Worm (Caenorhabditis elegans): ENCODE measurements around the gene F32D8.8.

Gene F32D8.8

DNA sequence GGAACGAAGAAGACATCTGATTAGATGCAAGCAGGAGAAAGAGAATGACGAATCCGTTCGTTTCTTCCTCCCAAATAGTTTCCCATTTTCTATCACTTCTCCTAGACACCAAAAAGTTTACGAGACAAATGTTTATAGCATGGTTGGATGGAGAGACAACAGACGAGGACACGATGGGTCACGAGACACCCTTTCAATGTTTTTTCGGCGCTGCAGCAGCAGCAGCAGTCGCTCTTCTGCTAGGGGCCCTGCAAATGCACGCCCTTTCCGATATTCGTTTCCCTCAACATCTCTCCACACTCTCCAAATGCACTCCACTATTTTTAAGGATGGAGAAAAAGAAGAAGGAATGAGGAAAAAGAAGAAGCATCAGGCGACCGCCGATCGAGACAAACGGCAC, 44.2 kb downstream of the F32D8.8 start:
- TF ChIP-seq W03F9.2 (tag; optimal IDR thresholded peaks at IDR 0.05) (peak; percentile 5), dao-5 (tag; optimal IDR thresholded peaks at IDR 0.05) (no peak), him-1 (tag; optimal IDR thresholded peaks at IDR 0.05) (peak; percentile 62)

DNA sequence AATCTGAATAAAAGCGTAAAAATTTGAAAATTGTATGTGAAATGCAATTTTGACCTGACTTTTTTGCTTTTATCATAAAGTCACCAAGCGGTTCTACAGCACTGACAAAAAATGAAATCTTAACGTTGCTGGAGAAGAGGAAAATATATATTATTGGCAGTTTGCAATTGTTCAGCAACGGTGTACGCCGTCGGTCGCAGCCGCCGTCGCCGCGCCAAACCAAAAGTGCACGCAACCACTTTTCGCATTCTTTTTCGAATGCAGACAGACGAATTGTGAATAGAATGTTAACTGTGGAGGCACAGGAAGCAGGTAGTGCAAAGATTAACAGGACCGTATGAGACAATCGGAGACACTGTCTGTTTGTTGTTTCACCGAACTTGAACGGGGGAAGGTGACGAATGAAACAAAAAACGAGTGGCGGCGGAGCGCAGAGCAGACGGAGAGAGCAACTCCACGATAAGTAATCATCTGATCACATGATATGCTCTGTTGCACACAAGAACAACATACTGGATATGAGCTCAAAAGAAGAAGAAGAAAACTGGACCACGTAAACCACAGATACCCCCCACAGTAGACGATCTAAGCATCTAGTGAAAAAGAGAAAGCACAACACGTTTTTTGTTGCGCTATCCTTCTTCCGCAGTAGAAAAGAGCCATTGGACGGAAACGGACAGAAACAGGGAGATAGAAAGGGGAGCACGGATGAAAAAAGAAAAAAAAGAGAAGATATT, 45.5 kb downstream of the F32D8.8 start:
- TF ChIP-seq him-1 (tag; optimal IDR thresholded peaks at IDR 0.05) (no peak), W03F9.2 (tag; optimal IDR thresholded peaks at IDR 0.05) (no peak), dao-5 (tag; optimal IDR thresholded peaks at IDR 0.05) (no peak)

DNA sequence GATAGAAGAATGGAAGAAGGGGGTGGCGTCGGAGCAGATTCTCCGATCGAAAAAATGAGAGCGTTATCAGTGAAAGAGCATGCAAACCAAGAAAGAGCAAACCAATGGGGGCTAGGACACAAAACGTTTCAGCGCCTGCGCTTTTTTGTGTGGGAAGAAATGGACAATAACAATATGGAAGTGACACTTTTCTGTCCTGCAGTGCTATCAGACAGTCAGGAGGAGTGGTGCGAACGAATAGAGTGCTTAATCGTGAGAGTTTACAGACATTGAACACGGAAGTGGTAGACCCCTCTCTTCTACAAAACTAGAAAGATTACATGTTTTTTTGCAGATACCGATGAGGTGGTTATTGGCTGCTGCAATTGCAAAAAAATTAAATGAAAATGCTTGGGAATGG, 47.2 kb downstream of the F32D8.8 start:
- TF ChIP-seq dao-5 (tag; optimal IDR thresholded peaks at IDR 0.05) = no peak
- TF ChIP-seq W03F9.2 (tag; optimal IDR thresholded peaks at IDR 0.05) = no peak
- no peak for TF ChIP-seq him-1 (tag; optimal IDR thresholded peaks at IDR 0.05)

DNA sequence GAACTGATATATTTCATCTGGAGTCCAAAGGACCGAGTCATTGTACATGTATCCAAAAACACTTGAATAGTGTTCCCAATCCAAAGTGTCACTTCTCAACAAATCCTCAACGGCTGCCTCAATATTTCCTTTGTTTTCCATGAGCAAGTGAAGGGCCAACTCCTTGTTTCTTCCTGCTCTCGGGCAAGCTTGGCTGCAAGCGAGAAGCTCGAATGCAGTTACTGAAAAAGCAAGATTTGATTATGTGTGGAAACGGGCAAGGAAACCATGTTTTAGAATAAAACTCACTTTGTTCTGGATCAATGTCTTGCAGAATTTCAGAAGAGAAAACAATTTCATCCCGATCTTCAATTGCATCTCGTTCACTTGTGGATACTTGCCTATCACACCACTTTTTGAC, 48.4 kb downstream of the F32D8.8 start:
- TF ChIP-seq him-1 (tag; optimal IDR thresholded peaks at IDR 0.05) = no peak
- no peak for TF ChIP-seq dao-5 (tag; optimal IDR thresholded peaks at IDR 0.05)
- TF ChIP-seq W03F9.2 (tag; optimal IDR thresholded peaks at IDR 0.05) = no peak

Data from whole organism, L4/young adult.